Fruit fly (Drosophila melanogaster): ENCODE measurements around the gene MICU1.
A peak's percentile ranks its signal among the peaks of the same experiment; 100 is the strongest.

The MICU1 gene

DNA sequence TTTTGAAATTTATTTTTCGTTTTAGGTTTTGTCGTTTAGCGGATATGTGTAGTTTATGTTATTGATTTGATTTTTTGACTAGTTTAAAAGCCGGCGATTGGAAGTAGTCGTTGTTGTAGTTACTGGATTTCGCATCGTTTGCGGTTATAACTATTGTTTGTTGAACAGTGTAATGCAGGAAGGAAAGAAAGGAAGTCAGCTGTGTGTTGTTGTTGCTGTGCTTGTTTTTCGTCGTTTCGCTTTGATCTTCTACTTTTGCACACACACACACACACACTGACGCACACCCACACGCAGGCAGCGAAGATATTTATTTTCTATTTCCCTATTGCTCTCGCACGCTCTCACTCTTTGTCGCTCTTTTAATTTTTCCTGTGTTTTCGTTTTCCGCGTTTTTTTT lies 37.1 kb downstream of the MICU1 start:
- TF ChIP-seq CG14655 (GFP tag; optimal IDR thresholded peaks at IDR 0.05) = peak; percentile 6
- TF ChIP-seq gl (tag; optimal IDR thresholded peaks at IDR 0.05) = no peak
- peak; percentile 8; the same call in 2 of the 3 replicates for TF ChIP-seq CG4496 (GFP tag; IDR thresholded peaks at IDR 0.05)
- peak; percentile 5 for TF ChIP-seq CG8301 (tag; optimal IDR thresholded peaks at IDR 0.05)

DNA sequence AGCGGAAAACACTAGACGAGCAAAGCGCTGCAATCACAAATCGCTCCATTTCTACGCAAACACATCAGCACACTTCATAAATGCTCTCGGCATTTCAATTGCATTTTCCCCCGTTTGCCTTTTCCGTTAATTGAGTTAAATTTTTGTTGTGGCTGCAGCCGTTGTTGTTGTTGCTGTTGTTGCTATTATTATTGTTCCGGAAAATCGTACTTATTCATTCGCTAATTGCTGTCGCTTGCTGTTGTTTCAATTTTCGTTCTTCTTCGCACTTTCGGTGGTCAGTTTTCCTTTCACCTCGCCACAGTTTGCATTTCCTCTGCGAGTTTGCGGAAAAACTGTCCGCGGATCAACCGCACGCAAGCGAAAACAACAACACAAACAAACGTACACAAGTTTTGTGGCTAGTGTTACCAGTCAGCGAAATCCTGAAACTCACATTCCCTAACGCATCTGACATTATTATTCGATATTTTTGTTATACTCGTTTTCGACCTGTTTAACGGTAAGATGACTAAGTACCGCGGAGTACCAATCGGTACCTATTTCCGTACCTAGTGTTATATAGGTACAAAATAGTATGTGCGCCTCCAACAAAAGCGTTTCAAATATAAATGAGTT lies 37.7 kb downstream of the MICU1 start, which contains the start of gene CG13784:
CG13784 (minus strand) TSS at position 384 of the 618 bp plus-strand sequence.
- TF ChIP-seq gl (tag; optimal IDR thresholded peaks at IDR 0.05) (no peak), CG12605 (GFP tag; IDR thresholded peaks at IDR 0.05) (peak; percentile 19; the same call in 1 of the 2 replicates), Snoo (tag; optimal IDR thresholded peaks at IDR 0.05) (peak; percentile 14), CG4496 (GFP tag; IDR thresholded peaks at IDR 0.05) (peak; percentile 76), rn (GFP tag; IDR thresholded peaks at IDR 0.05) (no peak), CG8159 (tag; optimal IDR thresholded peaks at IDR 0.05) (no peak), CG8301 (tag; optimal IDR thresholded peaks at IDR 0.05) (peak; percentile 16), fd96Ca (GFP tag; IDR thresholded peaks at IDR 0.05) (no peak), Pif1A (GFP tag; optimal IDR thresholded peaks at IDR 0.05) (no peak), CG10348 (GFP tag; IDR thresholded peaks at IDR 0.05) (no peak), CG15710 (tag; optimal IDR thresholded peaks at IDR 0.05) (peak; percentile 19), CG9948 (tag; optimal IDR thresholded peaks at IDR 0.05) (no peak), CG32121 (GFP tag; IDR thresholded peaks at IDR 0.05) (peak; percentile 33), EcR (GFP tag; optimal IDR thresholded peaks at IDR 0.05) (no peak), CG34367 (tag; optimal IDR thresholded peaks at IDR 0.05) (peak; percentile 13), D1 (tag; optimal IDR thresholded peaks at IDR 0.05) (no peak), Pif1B (GFP tag; optimal IDR thresholded peaks at IDR 0.05) (peak; percentile 28), Ets98B (GFP tag; IDR thresholded peaks at IDR 0.05) (0 out of 2 replicates have a peak, but pooled peaks have one; percentile 44), CG17806 (tag; optimal IDR thresholded peaks at IDR 0.05) (no peak), CG14655 (GFP tag; optimal IDR thresholded peaks at IDR 0.05) (no peak), CG13204 (GFP tag; optimal IDR thresholded peaks at IDR 0.05) (no peak)

DNA sequence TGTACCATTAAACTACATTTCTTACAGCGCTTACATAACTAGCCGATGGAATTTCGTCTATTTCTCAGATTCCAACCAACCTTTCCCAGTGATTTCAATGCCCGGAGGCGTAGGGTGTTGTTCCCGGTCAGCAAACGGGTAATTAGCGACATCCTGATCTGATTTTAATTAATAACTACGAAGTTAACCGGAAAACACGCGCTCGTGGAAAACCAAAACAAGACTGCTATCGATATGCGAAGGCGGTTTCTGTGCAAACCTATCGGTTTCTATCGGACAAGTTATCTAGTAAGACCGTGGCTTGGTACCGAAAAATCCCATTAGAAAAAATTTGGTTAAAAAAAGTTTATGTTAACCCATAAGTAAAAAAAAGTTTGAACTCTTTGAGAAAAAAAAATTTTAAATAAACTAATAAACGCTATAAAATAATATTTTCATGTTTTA lies 40.8 kb downstream of the MICU1 start, which contains the start of gene mEFG1:
mEFG1 (minus strand) TSS at position 253 of the 444 bp plus-strand sequence.
- TF ChIP-seq CG4496 (GFP tag; IDR thresholded peaks at IDR 0.05) = peak; percentile 43; the same call in 2 of the 3 replicates
- TF ChIP-seq CG13204 (GFP tag; optimal IDR thresholded peaks at IDR 0.05) = no peak
- no peak for TF ChIP-seq D1 (tag; optimal IDR thresholded peaks at IDR 0.05)
- TF ChIP-seq Pif1A (GFP tag; optimal IDR thresholded peaks at IDR 0.05) = no peak

DNA sequence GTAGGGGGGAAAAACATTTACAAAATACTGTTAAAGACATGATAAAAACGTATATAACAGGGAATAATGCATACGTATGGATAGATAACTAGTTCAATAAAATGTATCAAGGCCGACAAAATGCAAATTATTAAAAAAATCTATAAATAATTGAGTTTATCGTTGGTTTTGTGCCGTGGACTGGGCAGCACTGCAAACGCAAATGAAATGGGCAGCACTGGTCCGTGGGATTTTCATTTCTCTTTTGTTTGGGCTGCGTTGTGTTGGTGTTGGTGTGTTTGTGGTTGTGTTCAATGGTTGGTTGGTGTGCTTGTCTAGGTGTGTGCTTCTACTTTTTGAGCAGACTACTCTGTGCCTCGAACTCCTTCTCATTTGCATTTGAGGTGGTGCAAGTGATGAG lies 44.6 kb downstream of the MICU1 start:
- no peak for TF ChIP-seq CG12605 (GFP tag; IDR thresholded peaks at IDR 0.05)

DNA sequence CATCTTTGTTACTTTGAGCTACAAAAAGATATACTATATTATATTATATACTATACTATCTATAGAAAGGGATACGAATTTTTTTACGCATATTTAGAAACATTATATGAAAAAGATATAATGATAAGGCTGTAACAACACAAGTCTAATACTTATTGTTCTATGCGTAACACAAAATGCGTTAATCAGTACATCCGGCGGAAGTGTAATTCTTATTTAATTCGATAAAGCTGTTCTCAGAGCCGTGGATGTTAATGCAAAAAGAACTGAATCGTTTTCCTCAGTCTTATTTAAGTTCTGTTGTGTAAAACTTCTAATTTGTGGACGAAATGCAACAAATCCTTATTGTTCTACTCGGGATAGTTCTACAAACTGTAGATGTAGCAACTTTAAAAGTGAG lies 45.4 kb downstream of the MICU1 start, which contains the start of gene CG43799:
CG43799 (plus strand) TSS at position 301 of the 400 bp plus-strand sequence.
- TF ChIP-seq gl (tag; optimal IDR thresholded peaks at IDR 0.05) (no peak), CG14655 (GFP tag; optimal IDR thresholded peaks at IDR 0.05) (no peak), CG17806 (tag; optimal IDR thresholded peaks at IDR 0.05) (no peak), CG34367 (tag; optimal IDR thresholded peaks at IDR 0.05) (no peak), CG4496 (GFP tag; IDR thresholded peaks at IDR 0.05) (no peak), EcR (GFP tag; optimal IDR thresholded peaks at IDR 0.05) (no peak), CG13204 (GFP tag; optimal IDR thresholded peaks at IDR 0.05) (no peak), CG10348 (GFP tag; IDR thresholded peaks at IDR 0.05) (no peak), CG15710 (tag; optimal IDR thresholded peaks at IDR 0.05) (no peak)

DNA sequence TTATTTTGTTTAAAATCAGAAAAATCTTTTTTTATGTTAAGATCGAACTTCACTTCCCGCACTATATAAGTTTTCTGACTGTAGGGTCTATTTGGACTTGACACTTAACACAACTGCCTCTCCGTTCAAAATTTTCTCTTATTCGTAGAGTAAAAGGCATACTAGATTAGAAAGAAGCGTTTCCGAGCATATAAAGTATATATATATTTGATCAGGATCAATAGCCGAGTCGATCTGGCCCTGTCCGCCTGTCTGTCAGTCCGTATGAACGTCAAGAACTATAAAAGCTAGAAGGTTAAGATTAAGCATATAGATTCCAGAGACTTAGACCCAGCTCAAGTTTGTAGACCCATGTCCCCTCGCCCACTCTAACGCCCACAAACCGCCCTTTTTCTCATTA lies 50.7 kb downstream of the MICU1 start, which contains the start of gene CG43800:
CG43800 (minus strand) TSS at position 101 of the 400 bp plus-strand sequence.
- no peak for TF ChIP-seq Pif1B (GFP tag; optimal IDR thresholded peaks at IDR 0.05)
- TF ChIP-seq CG8159 (tag; optimal IDR thresholded peaks at IDR 0.05) = no peak
- no peak for TF ChIP-seq Ets98B (GFP tag; IDR thresholded peaks at IDR 0.05)
- TF ChIP-seq CG10348 (GFP tag; IDR thresholded peaks at IDR 0.05) = no peak
- no peak for TF ChIP-seq CG13204 (GFP tag; optimal IDR thresholded peaks at IDR 0.05)
- no peak for TF ChIP-seq gl (tag; optimal IDR thresholded peaks at IDR 0.05)
- no peak for TF ChIP-seq CG4496 (GFP tag; IDR thresholded peaks at IDR 0.05)
- no peak for TF ChIP-seq rn (GFP tag; IDR thresholded peaks at IDR 0.05)
- no peak for TF ChIP-seq CG14655 (GFP tag; optimal IDR thresholded peaks at IDR 0.05)
- no peak for TF ChIP-seq CG17806 (tag; optimal IDR thresholded peaks at IDR 0.05)
- no peak for TF ChIP-seq CG32121 (GFP tag; IDR thresholded peaks at IDR 0.05)
- TF ChIP-seq Pif1A (GFP tag; optimal IDR thresholded peaks at IDR 0.05) = no peak
- TF ChIP-seq fd96Ca (GFP tag; IDR thresholded peaks at IDR 0.05) = no peak
